Fruit fly (Drosophila melanogaster) whole organism, embryonic: Measurements from ENCODE around the gene CG1965.

ENCODE experiments used
- CG11247 ChIP-seq: fragments of 200-800 bp; sonication (Bioruptor generic); IDR thresholded peaks from 2 replicates; pipeline ENCODE4 v1.3.6; 2022; ENCODE audit warnings: missing biosample characterization, missing genetic modification characterization
- CG11560 ChIP-seq: fragments of 200-800 bp; sonication (Bioruptor generic); IDR thresholded peaks from 3 replicates; pipeline ENCODE4 v1.3.6; 2022; ENCODE audit warnings: missing biosample characterization, missing genetic modification characterization
- CG17829 ChIP-seq: fragments of 200-800 bp; optimal IDR thresholded peaks from 2 replicates; lab custom pipeline; 2019; ENCODE audit warnings: missing biosample characterization, mild to moderate bottlenecking, missing genetic modification characterization, moderate library complexity
- CG4404 ChIP-seq: fragments of 200-800 bp; sonication (Bioruptor generic); IDR thresholded peaks from 2 replicates; pipeline ENCODE4 v1.3.6; 2022; ENCODE audit warnings: missing biosample characterization, missing genetic modification characterization
- CHES-1-like ChIP-seq: fragments of 200-800 bp; sonication (Bioruptor generic); optimal IDR thresholded peaks from 2 replicates; lab custom pipeline; 2016; ENCODE audit warnings: missing biosample characterization, missing genetic modification characterization
- HLH54F ChIP-seq: fragments of 200-800 bp; sonication (Bioruptor generic); optimal IDR thresholded peaks from 3 replicates; lab custom pipeline; 2016; ENCODE audit warnings: missing biosample characterization, missing genetic modification characterization
- Sry-δ ChIP-seq: fragments of 200-800 bp; sonication (Bioruptor generic); optimal IDR thresholded peaks from 2 replicates; lab custom pipeline; 2016; ENCODE audit warnings: missing biosample characterization, missing genetic modification characterization
- tup ChIP-seq: fragments of 200-800 bp; sonication (Bioruptor generic); optimal IDR thresholded peaks from 2 replicates; lab custom pipeline; 2016; ENCODE audit warnings: missing biosample characterization, mild to moderate bottlenecking, missing genetic modification characterization, moderate library complexity
- usp ChIP-seq: fragments of >200 bp; optimal IDR thresholded peaks from 2 replicates; lab custom pipeline; 2017; ENCODE audit warnings: missing biosample characterization, missing genetic modification characterization
- wor ChIP-seq: fragments of 200-800 bp; sonication (Bioruptor generic); IDR thresholded peaks from 2 replicates; pipeline ENCODE4 v1.3.6; 2022; ENCODE audit warnings: missing biosample characterization, missing genetic modification characterization

DNA sequence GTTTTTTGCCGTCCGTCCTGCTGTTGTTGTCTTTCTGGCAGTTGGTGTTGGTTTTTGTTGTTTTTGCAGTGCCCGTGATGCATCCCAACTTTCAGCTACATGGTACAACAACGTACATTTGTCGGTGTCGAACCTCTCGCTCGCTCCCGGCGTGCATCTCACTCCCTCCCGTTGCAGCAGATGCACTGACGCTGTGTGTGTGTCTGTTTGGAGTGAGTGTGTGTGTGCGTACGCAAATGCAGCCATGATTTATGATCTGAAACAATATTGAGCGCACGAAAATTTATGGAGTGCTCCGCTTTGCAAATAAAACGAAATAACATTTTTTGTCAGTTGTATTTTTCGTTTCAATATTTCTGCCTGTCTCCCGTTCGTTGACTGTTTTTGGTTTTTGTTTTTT lies 35.6 kb upstream of the CG1965 start:
- TF ChIP-seq Sry-δ (GFP tag; lab: Kevin White, UChicago) (no peak), CG17829 (tag; lab: Kevin White, UChicago) (no peak), CG4404 (no peak), wor (no peak), usp (no peak), tup (GFP tag; lab: Kevin White, UChicago) (no peak), CG11560 (tag; lab: Robert Waterston, UW) (no peak), CHES-1-like (GFP tag; lab: Kevin White, UChicago) (no peak), CG11247 (GFP tag; lab: Robert Waterston, UW) (no peak), HLH54F (GFP tag; lab: Kevin White, UChicago) (no peak)
